Worm (Caenorhabditis elegans) whole organism, late embryonic: ENCODE data around the gene cyp-35A4.

Experiments
- C38D4.7 ChIP-seq: fragments of 200-800 bp; sonication (Bioruptor generic); optimal IDR thresholded peaks from 2 replicates; lab custom pipeline; 2018; ENCODE audit warnings: mild to moderate bottlenecking, missing genetic modification characterization, moderate library complexity, missing compliant biosample characterization
- K02D7.2 ChIP-seq: sonication (generic microtip); optimal IDR thresholded peaks from 2 replicates; lab custom pipeline; 2017; ENCODE audit warnings: mild to moderate bottlenecking, missing genetic modification characterization, missing compliant biosample characterization
- K09A11.1 ChIP-seq: sonication (generic microtip); optimal IDR thresholded peaks from 2 replicates; lab custom pipeline; 2017; ENCODE audit warnings: antibody characterized with exemption, mild to moderate bottlenecking, missing genetic modification characterization, missing compliant biosample characterization; ENCODE audit not compliant: insufficient read depth
- T23F11.4 ChIP-seq: fragments of 200-800 bp; sonication (Bioruptor generic); optimal IDR thresholded peaks from 2 replicates; lab custom pipeline; 2018; ENCODE audit warnings: mild to moderate bottlenecking, missing genetic modification characterization, missing compliant biosample characterization
- Y22D7AL.16 ChIP-seq: sonication (generic microtip); optimal IDR thresholded peaks from 2 replicates; lab custom pipeline; 2016; ENCODE audit warnings: missing genetic modification characterization, missing compliant biosample characterization
- ahr-1 ChIP-seq: sonication (generic microtip); optimal IDR thresholded peaks from 2 replicates; lab custom pipeline; 2016; ENCODE audit warnings: missing genetic modification characterization, missing compliant biosample characterization
- ama-1 ChIP-seq: fragments of 150-350 bp; optimal IDR thresholded peaks from 2 replicates; lab custom pipeline; 2014
- ceh-18 ChIP-seq: sonication (generic microtip); optimal IDR thresholded peaks from 2 replicates; lab custom pipeline; 2016; ENCODE audit warnings: missing genetic modification characterization, missing compliant biosample characterization
- ceh-19 ChIP-seq: fragments of 200-800 bp; sonication (Bioruptor generic); optimal IDR thresholded peaks from 2 replicates; lab custom pipeline; 2018; ENCODE audit warnings: mild to moderate bottlenecking, missing genetic modification characterization, missing compliant biosample characterization
- ceh-22 ChIP-seq: sonication (generic microtip); optimal IDR thresholded peaks from 2 replicates; lab custom pipeline; 2017; ENCODE audit warnings: missing biosample characterization, missing genetic modification characterization
- ceh-30 ChIP-seq: fragments of 150-350 bp; optimal IDR thresholded peaks from 2 replicates; lab custom pipeline; 2014; ENCODE audit warnings: missing biosample characterization, missing genetic modification characterization
- ceh-31 ChIP-seq: sonication (generic microtip); optimal IDR thresholded peaks from 2 replicates; lab custom pipeline; 2016; ENCODE audit warnings: missing genetic modification characterization, missing compliant biosample characterization
- ceh-34 ChIP-seq: sonication (generic microtip); optimal IDR thresholded peaks from 2 replicates; lab custom pipeline; 2016; ENCODE audit warnings: mild to moderate bottlenecking, missing genetic modification characterization, missing compliant biosample characterization
- ceh-6 ChIP-seq: fragments of 200-800 bp; sonication (Bioruptor generic); optimal IDR thresholded peaks from 2 replicates; lab custom pipeline; 2018; ENCODE audit warnings: mild to moderate bottlenecking, missing genetic modification characterization, missing compliant biosample characterization
- ceh-9 ChIP-seq: sonication (generic microtip); optimal IDR thresholded peaks from 2 replicates; lab custom pipeline; 2016; ENCODE audit warnings: mild to moderate bottlenecking, missing genetic modification characterization, inconsistent platforms, missing compliant biosample characterization
- che-1 ChIP-seq: sonication (generic microtip); optimal IDR thresholded peaks from 2 replicates; lab custom pipeline; 2016; ENCODE audit warnings: mild to moderate bottlenecking, missing genetic modification characterization, missing compliant biosample characterization
- dmd-4 ChIP-seq: sonication (generic microtip); optimal IDR thresholded peaks from 2 replicates; lab custom pipeline; 2016; ENCODE audit warnings: borderline replicate concordance, missing genetic modification characterization, missing compliant biosample characterization
- elt-2 ChIP-seq: sonication (generic microtip); optimal IDR thresholded peaks from 2 replicates; lab custom pipeline; 2016; ENCODE audit warnings: missing genetic modification reagents, missing genetic modification characterization, missing compliant biosample characterization
- ets-4 ChIP-seq: sonication (generic microtip); optimal IDR thresholded peaks from 2 replicates; lab custom pipeline; 2016; ENCODE audit warnings: missing genetic modification characterization, missing compliant biosample characterization
- fkh-10 ChIP-seq: fragments of 150-350 bp; optimal IDR thresholded peaks from 2 replicates; lab custom pipeline; 2014; ENCODE audit warnings: missing biosample characterization, missing genetic modification reagents, missing genetic modification characterization
- fkh-6 ChIP-seq: sonication (generic microtip); optimal IDR thresholded peaks from 2 replicates; lab custom pipeline; 2016; ENCODE audit warnings: missing genetic modification characterization, missing compliant biosample characterization
- gmeb-2 ChIP-seq: sonication (generic microtip); optimal IDR thresholded peaks from 2 replicates; lab custom pipeline; 2016; ENCODE audit warnings: missing genetic modification characterization, inconsistent platforms, missing compliant biosample characterization
- hlh-13 ChIP-seq: fragments of 200-800 bp; sonication (Bioruptor generic); optimal IDR thresholded peaks from 2 replicates; lab custom pipeline; 2018; ENCODE audit warnings: mild to moderate bottlenecking, missing genetic modification characterization, missing compliant biosample characterization
- hlh-6 ChIP-seq: sonication (generic microtip); optimal IDR thresholded peaks from 2 replicates; lab custom pipeline; 2016; ENCODE audit warnings: missing genotype, missing genetic modification characterization, missing compliant biosample characterization
- hlh-8 ChIP-seq: sonication (generic microtip); optimal IDR thresholded peaks from 2 replicates; lab custom pipeline; 2016; ENCODE audit warnings: missing genotype, missing genetic modification characterization, missing compliant biosample characterization
- lin-11 ChIP-seq: fragments of 200-800 bp; sonication (Bioruptor generic); optimal IDR thresholded peaks from 2 replicates; lab custom pipeline; 2018; ENCODE audit warnings: mild to moderate bottlenecking, missing genetic modification characterization, missing compliant biosample characterization
- madf-2 ChIP-seq: sonication (generic microtip); optimal IDR thresholded peaks from 2 replicates; lab custom pipeline; 2017; ENCODE audit warnings: missing genetic modification characterization, missing compliant biosample characterization
- nhr-232 ChIP-seq: sonication (generic microtip); optimal IDR thresholded peaks from 2 replicates; lab custom pipeline; 2016; ENCODE audit warnings: missing genetic modification characterization, missing compliant biosample characterization
- npax-4 ChIP-seq: sonication (generic microtip); optimal IDR thresholded peaks from 2 replicates; lab custom pipeline; 2016; ENCODE audit warnings: missing genetic modification characterization, missing compliant biosample characterization
- pag-3 ChIP-seq: sonication (generic microtip); optimal IDR thresholded peaks from 2 replicates; lab custom pipeline; 2016; ENCODE audit warnings: missing compliant biosample characterization, missing genetic modification characterization, borderline replicate concordance
- pha-4 ChIP-seq: fragments of 150-350 bp; optimal IDR thresholded peaks from 2 replicates; lab custom pipeline; 2018; ENCODE audit warnings: missing biosample characterization, missing genetic modification reagents, missing genetic modification characterization
- pqm-1 ChIP-seq: sonication (generic microtip); optimal IDR thresholded peaks from 2 replicates; lab custom pipeline; 2016; ENCODE audit warnings: missing genetic modification characterization, missing compliant biosample characterization
- pros-1 ChIP-seq: fragments of 150-350 bp; optimal IDR thresholded peaks from 2 replicates; lab custom pipeline; 2014; ENCODE audit warnings: missing biosample characterization, missing genetic modification reagents, missing genetic modification characterization
- sox-4 ChIP-seq: sonication (generic microtip); optimal IDR thresholded peaks from 2 replicates; lab custom pipeline; 2017; ENCODE audit warnings: mild to moderate bottlenecking, missing genetic modification characterization, inconsistent platforms, missing compliant biosample characterization
- tbx-2 ChIP-seq: sonication (generic microtip); optimal IDR thresholded peaks from 2 replicates; lab custom pipeline; 2016; ENCODE audit warnings: missing genetic modification characterization, missing compliant biosample characterization
- ttx-3 ChIP-seq: sonication (generic microtip); optimal IDR thresholded peaks from 2 replicates; lab custom pipeline; 2016; ENCODE audit warnings: missing genetic modification reagents, missing genetic modification characterization, missing compliant biosample characterization
- unc-42 ChIP-seq: sonication (generic microtip); optimal IDR thresholded peaks from 2 replicates; lab custom pipeline; 2016; ENCODE audit warnings: missing genotype, missing genetic modification characterization, missing compliant biosample characterization
- unc-55 ChIP-seq: sonication (generic microtip); optimal IDR thresholded peaks from 2 replicates; lab custom pipeline; 2017; ENCODE audit warnings: missing biosample characterization, missing genetic modification reagents, missing genetic modification characterization
- zip-5 ChIP-seq: sonication (generic microtip); optimal IDR thresholded peaks from 2 replicates; lab custom pipeline; 2016; ENCODE audit warnings: missing genetic modification characterization, missing compliant biosample characterization

Gene cyp-35A4

DNA sequence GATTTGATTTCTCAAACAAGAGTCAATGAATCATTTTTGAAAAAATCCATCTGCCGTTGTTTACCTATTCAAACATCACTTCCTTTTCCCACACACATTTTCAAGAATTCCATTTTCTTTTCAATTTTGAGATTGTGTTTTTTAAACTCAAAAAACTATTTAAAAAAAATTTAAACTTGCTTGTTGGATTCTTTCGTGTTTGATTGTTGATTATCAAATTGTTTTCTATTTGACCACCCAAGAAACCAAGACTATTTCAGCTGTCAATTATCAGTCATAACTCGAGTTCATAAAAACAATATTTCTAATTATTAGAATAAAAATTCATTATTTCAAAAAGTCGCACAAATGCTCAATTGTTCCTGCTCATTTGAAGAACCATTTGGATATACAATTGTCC lies 26.2 kb upstream of the cyp-35A4 start, which contains the start of gene srh-8:
srh-8 (plus strand) TSS at position 301 of the 400 bp plus-strand sequence.
- no peak for TF ChIP-seq zip-5 (tag; lab: Kevin White, UChicago)
- TF ChIP-seq pros-1 (tag; lab: Kevin White, UChicago), result no peak
- no peak for TF ChIP-seq ceh-30 (tag; lab: Kevin White, UChicago)
- TF ChIP-seq npax-4 (tag; lab: Kevin White, UChicago), result no peak
- no peak for TF ChIP-seq tbx-2 (tag; lab: Kevin White, UChicago)

DNA sequence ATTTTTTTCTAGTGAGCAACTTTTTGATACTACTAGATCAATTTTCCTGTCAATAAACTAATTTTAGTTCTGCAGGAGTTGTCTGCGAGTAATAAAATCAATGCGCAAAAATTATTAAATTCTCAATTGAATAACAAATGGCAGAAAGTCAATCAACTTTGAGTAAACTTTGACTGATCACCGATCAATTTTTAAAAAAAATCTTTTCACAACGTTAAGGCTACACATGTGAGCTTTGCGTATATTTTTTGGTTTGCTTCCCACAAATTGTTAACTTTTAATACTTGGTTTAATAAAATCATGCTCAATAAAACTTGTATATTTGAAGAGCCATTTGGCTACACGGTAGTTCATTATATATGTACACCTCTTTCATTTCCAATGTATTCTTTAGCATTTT lies 23.5 kb upstream of the cyp-35A4 start, which contains the start of gene srh-7:
srh-7 (plus strand) TSS at position 301 of the 400 bp plus-strand sequence.
- no peak for TF ChIP-seq fkh-6 (tag; lab: Kevin White, UChicago)
- no peak for TF ChIP-seq ets-4 (tag; lab: Kevin White, UChicago)
- TF ChIP-seq madf-2, result no peak
- no peak for TF ChIP-seq unc-42 (tag; lab: Kevin White, UChicago)
- no peak for TF ChIP-seq sox-4 (tag; lab: Kevin White, UChicago)
- TF ChIP-seq ahr-1 (tag; lab: Kevin White, UChicago), result no peak
- TF ChIP-seq ceh-22 (tag; lab: Kevin White, UChicago), result no peak
- no peak for TF ChIP-seq ceh-9 (tag; lab: Kevin White, UChicago)
- no peak for TF ChIP-seq gmeb-2 (tag; lab: Kevin White, UChicago)
- no peak for TF ChIP-seq ceh-6 (GFP tag; lab: Kevin White, UChicago)
- TF ChIP-seq pha-4 (tag; lab: Kevin White, UChicago), result no peak
- TF ChIP-seq K02D7.2 (tag; lab: Kevin White, UChicago), result no peak
- no peak for TF ChIP-seq ceh-18 (tag; lab: Kevin White, UChicago)
- no peak for TF ChIP-seq hlh-13 (GFP tag; lab: Kevin White, UChicago)
- no peak for TF ChIP-seq Y22D7AL.16 (tag; lab: Kevin White, UChicago)
- no peak for TF ChIP-seq hlh-8 (tag; lab: Kevin White, UChicago)
- TF ChIP-seq ceh-30 (tag; lab: Kevin White, UChicago), result no peak

- TF ChIP-seq dmd-4 (tag; lab: Kevin White, UChicago) (no peak), hlh-6 (tag; lab: Kevin White, UChicago) (no peak), lin-11 (no peak), K09A11.1 (no peak), pqm-1 (no peak), unc-55 (GFP tag; lab: Kevin White, UChicago) (no peak), ahr-1 (tag; lab: Kevin White, UChicago) (no peak), nhr-232 (no peak), T23F11.4 (GFP tag; lab: Kevin White, UChicago) (no peak), C38D4.7 (no peak), fkh-6 (tag; lab: Kevin White, UChicago) (no peak), elt-2 (tag; lab: Kevin White, UChicago) (no peak), pha-4 (tag; lab: Kevin White, UChicago) (no peak), ceh-31 (tag; lab: Kevin White, UChicago) (no peak), hlh-13 (GFP tag; lab: Kevin White, UChicago) (no peak), zip-5 (tag; lab: Kevin White, UChicago) (no peak), che-1 (tag; lab: Kevin White, UChicago) (no peak), ama-1 (lab: Kevin White, UChicago) (no peak), ceh-19 (GFP tag; lab: Kevin White, UChicago) (no peak), ceh-30 (tag; lab: Kevin White, UChicago) (no peak)
Observed at ce11 chrV:4010170-4010569, 21.2 kb upstream of the cyp-35A4 start, which contains the start of gene srh-4. Gene srh-4, plus strand, starts transcription at chrV:4010470.

DNA sequence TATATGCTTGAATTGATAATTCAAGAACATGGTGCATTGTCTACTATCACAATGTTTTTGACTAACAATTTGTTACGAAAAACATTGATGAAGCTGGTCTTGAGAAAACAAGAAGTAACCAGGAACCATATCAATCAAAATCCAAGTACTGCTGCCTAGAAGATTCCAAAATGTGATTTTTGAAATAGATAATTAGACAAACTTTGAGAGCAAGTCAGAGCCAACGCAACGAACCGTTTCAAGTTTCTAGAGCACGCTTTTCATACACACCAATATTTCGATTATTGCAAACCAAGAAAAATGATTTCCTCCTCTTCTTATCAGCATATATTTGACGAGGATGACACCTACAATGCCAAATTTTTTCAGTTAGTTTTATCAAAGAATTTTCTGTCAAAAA lies 14.6 kb upstream of the cyp-35A4 start, which contains the start of gene srw-89:
srw-89 (plus strand) TSS at position 301 of the 400 bp plus-strand sequence.
- TF ChIP-seq T23F11.4 (GFP tag; lab: Kevin White, UChicago) (no peak), ceh-31 (tag; lab: Kevin White, UChicago) (no peak), ttx-3 (tag; lab: Kevin White, UChicago) (no peak), gmeb-2 (tag; lab: Kevin White, UChicago) (no peak), ceh-18 (tag; lab: Kevin White, UChicago) (no peak), ceh-6 (GFP tag; lab: Kevin White, UChicago) (no peak), unc-42 (tag; lab: Kevin White, UChicago) (no peak), pag-3 (tag; lab: Kevin White, UChicago) (no peak), Y22D7AL.16 (tag; lab: Kevin White, UChicago) (no peak), ceh-34 (tag; lab: Kevin White, UChicago) (no peak), ets-4 (tag; lab: Kevin White, UChicago) (no peak), fkh-10 (GFP tag; lab: Kevin White, UChicago) (no peak)
